Worm (Caenorhabditis elegans) whole organism, young adult: ENCODE measurements around the gene F35H8.12.

ENCODE experiments used
- F39B2.1 ChIP-seq: fragments of 200-800 bp; sonication (Bioruptor generic); IDR thresholded peaks from 2 replicates; pipeline ENCODE4 v1.3.6; 2022; ENCODE audit warnings: missing genetic modification reagents, missing genetic modification characterization, missing compliant biosample characterization
- akir-1 ChIP-seq: fragments of 200-800 bp; sonication (Bioruptor generic); optimal IDR thresholded peaks from 2 replicates; lab custom pipeline; 2018; ENCODE audit warnings: mild to moderate bottlenecking, missing genetic modification characterization, moderate library complexity, missing compliant biosample characterization
- cebp-2 ChIP-seq: fragments of 200-800 bp; sonication (Bioruptor generic); IDR thresholded peaks from 2 replicates; pipeline ENCODE4 v1.3.6; 2022; ENCODE audit warnings: missing genetic modification characterization, missing compliant biosample characterization
- ets-4 ChIP-seq: fragments of 200-800 bp; sonication (Bioruptor generic); optimal IDR thresholded peaks from 2 replicates; lab custom pipeline; 2018; ENCODE audit warnings: mild to moderate bottlenecking, missing genetic modification characterization, missing compliant biosample characterization
- nfya-1 ChIP-seq: sonication (generic microtip); optimal IDR thresholded peaks from 2 replicates; lab custom pipeline; 2017; ENCODE audit warnings: antibody characterized with exemption, missing compliant biosample characterization, missing genetic modification characterization, borderline replicate concordance; ENCODE audit not compliant: insufficient read depth
- pha-4 ChIP-seq: fragments of 150-350 bp; sonication (generic microtip); optimal IDR thresholded peaks from 2 replicates; lab custom pipeline; 2014; ENCODE audit warnings: missing biosample characterization, missing genetic modification reagents, missing genetic modification characterization
- repo-1 ChIP-seq: sonication (generic microtip); optimal IDR thresholded peaks from 2 replicates; lab custom pipeline; 2017; ENCODE audit warnings: mild to moderate bottlenecking, missing genetic modification characterization, missing compliant biosample characterization
- snpc-4 ChIP-seq, 5 experiments: fragments of 150-350 bp in 1 of 5; sonication (generic microtip) in 4 of 5; optimal IDR thresholded peaks; 2 replicates each; lab custom pipeline; 2014 to 2018; ENCODE audit warnings: missing genetic modification characterization in 5 of 5, missing biosample characterization in 3 of 5, antibody characterized with exemption in 2 of 5, mild to moderate bottlenecking in 2 of 5, missing compliant biosample characterization in 2 of 5, missing genotype in 2 of 5, moderate library complexity in 2 of 5, missing genetic modification reagents in 1 of 5
- tbp1 ChIP-seq: fragments of 200-800 bp; sonication (Bioruptor generic); optimal IDR thresholded peaks from 2 replicates; lab custom pipeline; 2018; ENCODE audit warnings: mild to moderate bottlenecking, missing genetic modification characterization, missing compliant biosample characterization
- xnd-1 ChIP-seq: sonication (generic microtip); optimal IDR thresholded peaks from 2 replicates; lab custom pipeline; 2016; ENCODE audit warnings: missing genotype, missing genetic modification reagents, missing genetic modification characterization, missing compliant biosample characterization
- zfh-2 ChIP-seq: fragments of 200-800 bp; sonication (Bioruptor generic); conservative IDR thresholded peaks from 2 replicates; pipeline ENCODE4 v1.3.6; 2022; ENCODE audit warnings: missing genetic modification reagents, missing genetic modification characterization, missing compliant biosample characterization
- ztf-22 ChIP-seq: fragments of 200-800 bp; sonication (Bioruptor generic); optimal IDR thresholded peaks from 2 replicates; lab custom pipeline; 2018; ENCODE audit warnings: mild to moderate bottlenecking, missing genetic modification characterization, moderate library complexity, missing compliant biosample characterization
- ztf-26 ChIP-seq: sonication (generic microtip); optimal IDR thresholded peaks from 2 replicates; lab custom pipeline; 2017; ENCODE audit warnings: missing genetic modification characterization, missing compliant biosample characterization

DNA sequence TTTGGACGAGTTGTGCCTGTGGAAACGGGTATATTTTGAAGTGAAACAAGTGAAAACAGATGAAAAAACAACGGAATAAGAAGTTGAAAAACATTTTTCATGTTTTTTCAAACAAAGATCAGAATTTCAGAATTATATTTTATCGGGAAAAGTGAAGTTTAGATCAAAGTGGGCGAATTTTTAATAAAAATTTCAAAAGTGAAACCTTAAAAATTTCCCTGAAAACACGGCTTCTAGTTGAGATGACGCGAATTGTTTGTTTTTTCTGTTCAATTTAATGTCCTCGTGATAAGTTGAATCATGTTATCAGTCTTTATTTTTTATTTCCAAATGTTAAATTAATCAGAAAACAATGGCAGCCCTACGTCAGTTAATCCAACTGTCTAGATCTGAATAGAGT, 44.5 kb upstream of the F35H8.12 start, which contains the start of gene gcy-3:
- no peak for TF ChIP-seq F39B2.1 (GFP tag; lab: Robert Waterston, UW)
- no peak for TF ChIP-seq ztf-22
- no peak for TF ChIP-seq ets-4
- TF ChIP-seq tbp1 (GFP tag; lab: Kevin White, UChicago): no peak
- TF ChIP-seq cebp-2: no peak
- TF ChIP-seq xnd-1 (tag; lab: Kevin White, UChicago): no peak
- TF ChIP-seq nfya-1 (tag; lab: Kevin White, UChicago): no peak
- TF ChIP-seq pha-4 (tag; lab: Kevin White, UChicago): no peak
- no peak for TF ChIP-seq ztf-26
- no peak for TF ChIP-seq snpc-4 (GFP tag; optimal IDR thresholded peaks at IDR 0.05; lab: Kevin White, UChicago)
- no peak for TF ChIP-seq snpc-4 (tag; optimal IDR thresholded peaks at IDR 0.05; lab: Kevin White, UChicago)
- TF ChIP-seq akir-1 (GFP tag; lab: Kevin White, UChicago): no peak
- TF ChIP-seq repo-1 (tag; lab: Kevin White, UChicago): no peak
- no peak for TF ChIP-seq zfh-2 (GFP tag; lab: Robert Waterston, UW)
